Fruit fly (Drosophila melanogaster) whole organism, prepupa: ENCODE data around the gene CG7523.

Experiments
- Eip78C ChIP-seq: fragments of 200-800 bp; sonication (Bioruptor generic); peaks from one replicate; lab custom pipeline; 2016; ENCODE audit warnings: missing biosample characterization, missing genetic modification characterization
- Eip93F ChIP-seq: fragments of 200-800 bp; sonication (Bioruptor generic); optimal IDR thresholded peaks from 2 replicates; lab custom pipeline; 2016; ENCODE audit warnings: missing biosample characterization, mild to moderate bottlenecking, missing genetic modification characterization
- Ets21C ChIP-seq: fragments of 200-800 bp; sonication (Bioruptor generic); optimal IDR thresholded peaks from 3 replicates; lab custom pipeline; 2016; ENCODE audit warnings: missing biosample characterization, missing genetic modification characterization
- Hr39 ChIP-seq: fragments of 200-800 bp; sonication (Bioruptor generic); optimal IDR thresholded peaks from 2 replicates; lab custom pipeline; 2016; ENCODE audit warnings: missing biosample characterization, missing genetic modification characterization
- Hr4 ChIP-seq: fragments of 200-800 bp; sonication (Bioruptor generic); optimal IDR thresholded peaks from 3 replicates; lab custom pipeline; 2016; ENCODE audit warnings: missing biosample characterization, missing genetic modification characterization
- Lpt ChIP-seq: fragments of 200-800 bp; sonication (Bioruptor generic); optimal IDR thresholded peaks from 3 replicates; lab custom pipeline; 2016; ENCODE audit warnings: missing biosample characterization, missing genetic modification characterization
- OdsH ChIP-seq: fragments of 200-800 bp; sonication (Bioruptor generic); optimal IDR thresholded peaks from 3 replicates; lab custom pipeline; 2016; ENCODE audit warnings: missing biosample characterization, missing genetic modification characterization
- dac ChIP-seq: fragments of 200-800 bp; sonication (Bioruptor generic); optimal IDR thresholded peaks from 2 replicates; lab custom pipeline; 2017; ENCODE audit warnings: missing biosample characterization, mild to moderate bottlenecking, missing genetic modification characterization
- net ChIP-seq: fragments of 200-800 bp; sonication (Bioruptor generic); optimal IDR thresholded peaks from 3 replicates; lab custom pipeline; 2016; ENCODE audit warnings: missing biosample characterization, missing genetic modification characterization

DNA sequence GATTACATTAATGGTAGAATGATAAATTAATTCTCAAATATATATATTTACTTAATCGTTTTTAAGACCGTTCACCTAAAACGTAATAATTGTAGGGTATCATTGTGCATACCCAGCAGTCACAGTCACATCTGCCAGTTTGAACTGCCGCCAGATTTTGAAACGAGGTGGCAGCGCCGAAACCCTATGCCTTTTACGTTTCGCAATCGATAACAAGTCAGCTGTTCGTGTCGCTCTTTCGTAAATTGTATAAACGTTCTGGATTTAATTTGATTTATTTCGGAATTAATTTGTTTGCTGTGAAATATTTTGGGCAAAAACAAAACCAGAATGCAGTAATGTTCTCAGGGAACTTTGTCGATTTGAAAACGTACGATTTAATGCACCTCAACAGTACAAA is 23.3 kb downstream of the CG7523 start, which contains the start of gene CG14322:
- TF ChIP-seq net (GFP tag; lab: Kevin White, UChicago): no peak
- TF ChIP-seq Hr4 (GFP tag; lab: Kevin White, UChicago): no peak
- no peak for TF ChIP-seq dac (GFP tag; lab: Kevin White, UChicago)
- no peak for TF ChIP-seq OdsH (GFP tag; lab: Kevin White, UChicago)
- no peak for TF ChIP-seq Eip78C (GFP tag; lab: Kevin White, UChicago)
- no peak for TF ChIP-seq Hr39 (GFP tag; lab: Kevin White, UChicago)
- no peak for TF ChIP-seq Lpt (GFP tag; lab: Kevin White, UChicago)
- no peak for TF ChIP-seq Ets21C
- TF ChIP-seq Eip93F (GFP tag; lab: Kevin White, UChicago): no peak
